Fruit fly (Drosophila melanogaster) whole organism, prepupa: ENCODE data around the gene Tmem43.

Experiments used
- CG11762 ChIP-seq: fragments of 200-800 bp; sonication (Bioruptor generic); optimal IDR thresholded peaks from 3 replicates; lab custom pipeline; 2016; ENCODE audit warnings: missing biosample characterization, missing genetic modification characterization; ENCODE audit not compliant: insufficient read depth
- CG1621 ChIP-seq: fragments of 200-800 bp; sonication (Bioruptor generic); optimal IDR thresholded peaks from 3 replicates; lab custom pipeline; 2018; ENCODE audit warnings: missing biosample characterization, mild to moderate bottlenecking, missing genetic modification characterization
- CG6276 ChIP-seq: fragments of 200-800 bp; sonication (Bioruptor generic); optimal IDR thresholded peaks from 2 replicates; lab custom pipeline; 2017; ENCODE audit warnings: missing biosample characterization, mild to moderate bottlenecking, missing genetic modification characterization
- CG6792 ChIP-seq: fragments of 200-800 bp; sonication (Bioruptor generic); optimal IDR thresholded peaks from 3 replicates; lab custom pipeline; 2016; ENCODE audit warnings: missing biosample characterization, missing genetic modification characterization
- CG7368 ChIP-seq: fragments of 200-800 bp; sonication (Bioruptor generic); optimal IDR thresholded peaks from 3 replicates; lab custom pipeline; 2016; ENCODE audit warnings: missing biosample characterization, missing genetic modification characterization
- CG8319 ChIP-seq: fragments of 200-800 bp; sonication (Bioruptor generic); optimal IDR thresholded peaks from 3 replicates; lab custom pipeline; 2016; ENCODE audit warnings: missing biosample characterization, missing genetic modification characterization
- Eip75B ChIP-seq: fragments of 200-800 bp; sonication (Bioruptor generic); optimal IDR thresholded peaks from 3 replicates; lab custom pipeline; 2016; ENCODE audit warnings: missing biosample characterization, missing genetic modification characterization
- Eip78C ChIP-seq: fragments of 200-800 bp; sonication (Bioruptor generic); peaks from one replicate; lab custom pipeline; 2016; ENCODE audit warnings: missing biosample characterization, missing genetic modification characterization
- Hr39 ChIP-seq: fragments of 200-800 bp; sonication (Bioruptor generic); optimal IDR thresholded peaks from 2 replicates; lab custom pipeline; 2016; ENCODE audit warnings: missing biosample characterization, missing genetic modification characterization
- Lpt ChIP-seq: fragments of 200-800 bp; sonication (Bioruptor generic); optimal IDR thresholded peaks from 3 replicates; lab custom pipeline; 2016; ENCODE audit warnings: missing biosample characterization, missing genetic modification characterization
- dsx ChIP-seq: fragments of 200-800 bp; optimal IDR thresholded peaks from 3 replicates; lab custom pipeline; 2019; ENCODE audit warnings: missing biosample characterization, mild to moderate bottlenecking, missing genetic modification characterization, moderate library complexity; ENCODE audit not compliant: poor library complexity, severe bottlenecking
- esn ChIP-seq: fragments of 200-800 bp; sonication (Bioruptor generic); optimal IDR thresholded peaks from 2 replicates; lab custom pipeline; 2016; ENCODE audit warnings: missing biosample characterization, mild to moderate bottlenecking, missing genetic modification characterization, moderate library complexity
- salr ChIP-seq, 2 experiments: fragments of 200-800 bp; sonication (Bioruptor generic); optimal IDR thresholded peaks; 3 replicates each; lab custom pipeline; 2016 to 2018; ENCODE audit warnings: missing biosample characterization in 2 of 2, missing genetic modification characterization in 2 of 2, mild to moderate bottlenecking in 1 of 2
- svp ChIP-seq: fragments of 200-800 bp; sonication (Bioruptor generic); peaks from one replicate; lab custom pipeline; 2016; ENCODE audit warnings: missing biosample characterization, missing genetic modification characterization

DNA sequence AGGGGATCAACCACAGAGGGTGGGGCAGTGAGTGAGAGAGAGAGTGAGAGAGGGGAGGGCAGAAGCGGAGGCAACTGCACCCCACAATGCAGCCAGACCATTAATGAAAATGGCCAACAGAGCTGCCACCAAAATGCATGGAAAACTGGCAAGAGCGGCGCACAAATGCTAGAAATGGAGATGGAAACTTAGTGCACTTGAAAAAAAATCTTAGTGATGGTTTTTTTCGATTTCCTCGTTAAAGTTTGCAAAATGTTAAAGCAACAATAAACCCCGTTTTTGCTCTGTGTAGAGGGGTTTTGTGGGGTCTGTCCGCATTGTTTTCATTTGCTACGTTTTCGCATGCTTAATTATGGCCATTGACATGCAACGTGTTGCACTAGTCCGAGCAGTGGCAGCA is 37.5 kb downstream of the Tmem43 start:
- TF ChIP-seq CG7368 (GFP tag; lab: Kevin White, UChicago) (peak; percentile 1), CG8319 (GFP tag; lab: Kevin White, UChicago) (no peak), dsx (GFP tag; lab: Kevin White, UChicago) (no peak), Lpt (GFP tag; lab: Kevin White, UChicago) (peak; percentile 31), Hr39 (GFP tag; lab: Kevin White, UChicago) (no peak), svp (no peak), esn (GFP tag; lab: Kevin White, UChicago) (no peak), Eip78C (peak; percentile 60), salr (GFP tag; optimal IDR thresholded peaks at IDR 0.05; lab: Kevin White, UChicago) (peak in 1 of 2 experiments; percentile 18), CG6792 (GFP tag; lab: Kevin White, UChicago) (no peak), CG11762 (GFP tag; lab: Kevin White, UChicago) (no peak), CG6276 (GFP tag; lab: Kevin White, UChicago) (peak; percentile 51), Eip75B (GFP tag; lab: Kevin White, UChicago) (no peak), CG1621 (no peak)
